Fruit fly (Drosophila melanogaster) whole organism, embryonic: ENCODE data around the gene Gclc.

Experiments used
- Abd-B ChIP-seq: fragments of 200-800 bp; sonication (Bioruptor generic); optimal IDR thresholded peaks from 2 replicates; lab custom pipeline; 2018; ENCODE audit warnings: missing biosample characterization, mild to moderate bottlenecking, missing genetic modification characterization, moderate library complexity
- CG11085 ChIP-seq: fragments of 200-800 bp; sonication (Bioruptor generic); IDR thresholded peaks from 2 replicates; pipeline ENCODE4 v1.3.6; 2022; ENCODE audit warnings: missing biosample characterization, missing genetic modification characterization
- CG11695 ChIP-seq: fragments of 200-800 bp; sonication (Bioruptor generic); IDR thresholded peaks from 3 replicates; pipeline ENCODE4 v1.3.6; 2022; ENCODE audit warnings: missing biosample characterization, missing genetic modification characterization
- CG13424 ChIP-seq: fragments of 200-800 bp; sonication (Bioruptor generic); optimal IDR thresholded peaks from 2 replicates; lab custom pipeline; 2019; ENCODE audit warnings: missing biosample characterization, mild to moderate bottlenecking, missing genetic modification characterization, moderate library complexity
- CG13894 ChIP-seq: fragments of 200-800 bp; sonication (Bioruptor generic); optimal IDR thresholded peaks from 3 replicates; lab custom pipeline; 2018; ENCODE audit warnings: missing biosample characterization, mild to moderate bottlenecking, missing genetic modification characterization, moderate library complexity
- CG15269 ChIP-seq: fragments of 200-800 bp; sonication (Bioruptor generic); optimal IDR thresholded peaks from 2 replicates; lab custom pipeline; 2018; ENCODE audit warnings: missing biosample characterization, mild to moderate bottlenecking, missing genetic modification characterization, moderate library complexity
- CG30020 ChIP-seq: fragments of 200-800 bp; optimal IDR thresholded peaks from 2 replicates; lab custom pipeline; 2019; ENCODE audit warnings: missing biosample characterization, mild to moderate bottlenecking, missing genetic modification characterization, moderate library complexity
- CG30403 ChIP-seq: fragments of 200-800 bp; sonication (Bioruptor generic); optimal IDR thresholded peaks from 3 replicates; lab custom pipeline; 2016; ENCODE audit warnings: missing biosample characterization, missing genetic modification characterization
- CG31388 ChIP-seq: fragments of 200-800 bp; sonication (Bioruptor generic); optimal IDR thresholded peaks from 2 replicates; lab custom pipeline; 2016; ENCODE audit warnings: missing biosample characterization, missing genetic modification characterization
- CG32532 ChIP-seq: fragments of 200-800 bp; sonication (Bioruptor generic); IDR thresholded peaks from 2 replicates; pipeline ENCODE4 v1.3.6; 2022; ENCODE audit warnings: missing biosample characterization, missing genetic modification characterization
- CG6654 ChIP-seq: fragments of 200-800 bp; sonication (Bioruptor generic); optimal IDR thresholded peaks from 2 replicates; lab custom pipeline; 2017; ENCODE audit warnings: missing biosample characterization, mild to moderate bottlenecking, missing genetic modification characterization
- CG7372 ChIP-seq: fragments of 200-800 bp; sonication (Bioruptor generic); IDR thresholded peaks from 2 replicates; pipeline ENCODE4 v1.3.6; 2022; ENCODE audit warnings: missing biosample characterization, missing genetic modification characterization
- CG8281 ChIP-seq: fragments of 200-800 bp; sonication (Bioruptor generic); optimal IDR thresholded peaks from 2 replicates; lab custom pipeline; 2018; ENCODE audit warnings: missing biosample characterization, mild to moderate bottlenecking, missing genetic modification characterization, moderate library complexity
- CG9437 ChIP-seq: fragments of 200-800 bp; sonication (Bioruptor generic); optimal IDR thresholded peaks from 2 replicates; lab custom pipeline; 2018; ENCODE audit warnings: missing biosample characterization, mild to moderate bottlenecking, missing genetic modification characterization
- CG9817 ChIP-seq: fragments of 200-800 bp; sonication (Bioruptor generic); optimal IDR thresholded peaks from 2 replicates; lab custom pipeline; 2018; ENCODE audit warnings: missing biosample characterization, mild to moderate bottlenecking, missing genetic modification characterization, moderate library complexity
- D19A ChIP-seq: fragments of 200-800 bp; optimal IDR thresholded peaks from 3 replicates; lab custom pipeline; 2019; ENCODE audit warnings: missing biosample characterization, mild to moderate bottlenecking, missing genetic modification characterization, moderate library complexity
- Dbx ChIP-seq: fragments of 200-800 bp; sonication (Bioruptor generic); IDR thresholded peaks from 3 replicates; pipeline ENCODE4 v1.3.6; 2022; ENCODE audit warnings: missing biosample characterization, missing genetic modification characterization
- Dip3 ChIP-seq: fragments of 200-800 bp; sonication (Bioruptor generic); optimal IDR thresholded peaks from 3 replicates; lab custom pipeline; 2016; ENCODE audit warnings: missing biosample characterization, missing genetic modification characterization
- Eip74EF ChIP-seq, 2 experiments: fragments of 200-800 bp in 1 of 2; fragments of >200 bp in 1 of 2; sonication (Bioruptor generic) in 1 of 2; optimal IDR thresholded peaks; 2 replicates each; lab custom pipeline; 2017 to 2019; ENCODE audit warnings: missing biosample characterization in 2 of 2, missing genetic modification characterization in 2 of 2, mild to moderate bottlenecking in 1 of 2, moderate library complexity in 1 of 2
- Fer2 ChIP-seq: fragments of 200-800 bp; sonication (Bioruptor generic); optimal IDR thresholded peaks from 2 replicates; lab custom pipeline; 2018; ENCODE audit warnings: missing biosample characterization, mild to moderate bottlenecking, missing genetic modification characterization, moderate library complexity
- GATAe ChIP-seq: fragments of 200-800 bp; sonication (Bioruptor generic); conservative IDR thresholded peaks from 2 replicates; pipeline ENCODE4 v1.3.6; 2022; ENCODE audit warnings: missing biosample characterization, missing genetic modification characterization
- HLH3B ChIP-seq: fragments of 200-800 bp; sonication (Bioruptor generic); IDR thresholded peaks from 2 replicates; pipeline ENCODE4 v1.3.6; 2022; ENCODE audit warnings: missing biosample characterization, missing genetic modification characterization
- HmgD ChIP-seq: fragments of 200-800 bp; sonication (Bioruptor generic); optimal IDR thresholded peaks from 3 replicates; lab custom pipeline; 2016; ENCODE audit warnings: missing biosample characterization, missing genetic modification characterization
- MBD-R2 ChIP-seq: fragments of 200-800 bp; sonication (Bioruptor generic); IDR thresholded peaks from 2 replicates; pipeline ENCODE4 v1.3.6; 2022; ENCODE audit warnings: missing biosample characterization, missing genetic modification characterization
- Mes4 ChIP-seq: fragments of 200-800 bp; sonication (Bioruptor generic); optimal IDR thresholded peaks from 2 replicates; lab custom pipeline; 2016; ENCODE audit warnings: missing biosample characterization, missing genetic modification characterization
- Tbp ChIP-seq: fragments of >200 bp; optimal IDR thresholded peaks from 2 replicates; lab custom pipeline; 2018; ENCODE audit warnings: missing biosample characterization, missing genetic modification characterization
- Vsx1 ChIP-seq: fragments of 200-800 bp; sonication (Bioruptor generic); optimal IDR thresholded peaks from 2 replicates; lab custom pipeline; 2017; ENCODE audit warnings: missing biosample characterization, mild to moderate bottlenecking, missing genetic modification characterization, missing genetic modification reagents
- Xrp1 ChIP-seq: fragments of 200-800 bp; sonication (Bioruptor generic); IDR thresholded peaks from 2 replicates; pipeline ENCODE4 v1.3.6; 2022; ENCODE audit warnings: missing biosample characterization, missing genetic modification characterization
- cas ChIP-seq: fragments of 200-800 bp; sonication (Bioruptor generic); IDR thresholded peaks from 2 replicates; pipeline ENCODE4 v1.3.6; 2022; ENCODE audit warnings: missing biosample characterization, missing genetic modification characterization
- ci ChIP-seq: fragments of 200-800 bp; sonication (Bioruptor generic); IDR thresholded peaks from 3 replicates; pipeline ENCODE4 v1.3.6; 2022; ENCODE audit warnings: missing biosample characterization, missing genetic modification characterization
- dysf ChIP-seq: fragments of 200-800 bp; sonication (Bioruptor generic); IDR thresholded peaks from 3 replicates; pipeline ENCODE4 v1.3.6; 2022; ENCODE audit warnings: missing biosample characterization, missing genetic modification characterization
- exex ChIP-seq: fragments of 200-800 bp; sonication (Bioruptor generic); optimal IDR thresholded peaks from 4 replicates; lab custom pipeline; 2018; ENCODE audit warnings: missing biosample characterization, mild to moderate bottlenecking, missing genetic modification characterization, moderate library complexity
- hb ChIP-seq: fragments of 200-800 bp; sonication (Bioruptor generic); IDR thresholded peaks from 3 replicates; pipeline ENCODE4 v1.3.6; 2022; ENCODE audit warnings: missing biosample characterization, missing genetic modification characterization; ENCODE audit not compliant: partially characterized antibody
- nau ChIP-seq: fragments of 200-800 bp; sonication (Bioruptor generic); optimal IDR thresholded peaks from 3 replicates; lab custom pipeline; 2017; ENCODE audit warnings: missing biosample characterization, mild to moderate bottlenecking, missing genetic modification characterization, missing genetic modification reagents
- nerfin-1 ChIP-seq: fragments of 200-800 bp; sonication (Bioruptor generic); optimal IDR thresholded peaks from 3 replicates; lab custom pipeline; 2019; ENCODE audit warnings: missing biosample characterization, mild to moderate bottlenecking, missing genetic modification characterization, moderate library complexity
- pnt ChIP-seq: fragments of 200-800 bp; sonication (Bioruptor generic); optimal IDR thresholded peaks from 3 replicates; lab custom pipeline; 2016; ENCODE audit warnings: missing biosample characterization, missing genetic modification characterization
- prd ChIP-seq, 3 experiments: fragments of >200 bp in 2 of 3; fragments of 200-800 bp in 1 of 3; sonication (Bioruptor generic) in 1 of 3; optimal IDR thresholded peaks in 2 of 3; IDR thresholded peaks in 1 of 3; 2 replicates in 2 of 3; 3 replicates in 1 of 3; pipeline versions ENCODE4 v1.3.6 to Lab custom; 2017 to 2022; ENCODE audit warnings: missing biosample characterization in 1 of 3, missing genetic modification characterization in 1 of 3
- scrt ChIP-seq: fragments of 200-800 bp; sonication (Bioruptor generic); optimal IDR thresholded peaks from 2 replicates; lab custom pipeline; 2018; ENCODE audit warnings: missing biosample characterization, mild to moderate bottlenecking, missing genetic modification characterization, moderate library complexity
- sd ChIP-seq: fragments of 200-800 bp; sonication (Bioruptor generic); optimal IDR thresholded peaks from 3 replicates; lab custom pipeline; 2018; ENCODE audit warnings: missing biosample characterization, mild to moderate bottlenecking, missing genetic modification characterization, moderate library complexity
- shn ChIP-seq: fragments of 200-800 bp; sonication (Bioruptor generic); optimal IDR thresholded peaks from 3 replicates; lab custom pipeline; 2016; ENCODE audit warnings: missing biosample characterization, missing genetic modification characterization
- sr ChIP-seq: fragments of 200-800 bp; sonication (Bioruptor generic); IDR thresholded peaks from 3 replicates; pipeline ENCODE4 v1.3.6; 2022; ENCODE audit warnings: missing biosample characterization, missing genetic modification characterization
- stwl ChIP-seq: fragments of 200-800 bp; sonication (Bioruptor generic); optimal IDR thresholded peaks from 3 replicates; lab custom pipeline; 2018; ENCODE audit warnings: missing biosample characterization, mild to moderate bottlenecking, missing genetic modification characterization, moderate library complexity
- tna ChIP-seq: fragments of 200-800 bp; sonication (Bioruptor generic); IDR thresholded peaks from 2 replicates; pipeline ENCODE4 v1.3.6; 2022; ENCODE audit warnings: missing biosample characterization, missing genetic modification characterization; ENCODE audit not compliant: partially characterized antibody
- trh ChIP-seq: fragments of 200-800 bp; sonication (Bioruptor generic); optimal IDR thresholded peaks from 2 replicates; lab custom pipeline; 2016; ENCODE audit warnings: missing biosample characterization, missing genetic modification characterization
- tx ChIP-seq: fragments of 200-800 bp; sonication (Bioruptor generic); optimal IDR thresholded peaks from 2 replicates; lab custom pipeline; 2016; ENCODE audit warnings: missing biosample characterization, missing genetic modification characterization
- vvl ChIP-seq: fragments of 200-800 bp; sonication (Bioruptor generic); IDR thresholded peaks from 2 replicates; pipeline ENCODE4 v1.3.6; 2022; ENCODE audit warnings: missing biosample characterization, missing genetic modification characterization
- z ChIP-seq: fragments of 200-800 bp; sonication (Bioruptor generic); IDR thresholded peaks from 3 replicates; pipeline ENCODE4 v1.3.6; 2022; ENCODE audit warnings: missing biosample characterization, missing genetic modification characterization
- zf30C ChIP-seq: fragments of 200-800 bp; sonication (Bioruptor generic); optimal IDR thresholded peaks from 3 replicates; lab custom pipeline; 2018; ENCODE audit warnings: missing biosample characterization, mild to moderate bottlenecking, missing genetic modification characterization

Gene Gclc

DNA sequence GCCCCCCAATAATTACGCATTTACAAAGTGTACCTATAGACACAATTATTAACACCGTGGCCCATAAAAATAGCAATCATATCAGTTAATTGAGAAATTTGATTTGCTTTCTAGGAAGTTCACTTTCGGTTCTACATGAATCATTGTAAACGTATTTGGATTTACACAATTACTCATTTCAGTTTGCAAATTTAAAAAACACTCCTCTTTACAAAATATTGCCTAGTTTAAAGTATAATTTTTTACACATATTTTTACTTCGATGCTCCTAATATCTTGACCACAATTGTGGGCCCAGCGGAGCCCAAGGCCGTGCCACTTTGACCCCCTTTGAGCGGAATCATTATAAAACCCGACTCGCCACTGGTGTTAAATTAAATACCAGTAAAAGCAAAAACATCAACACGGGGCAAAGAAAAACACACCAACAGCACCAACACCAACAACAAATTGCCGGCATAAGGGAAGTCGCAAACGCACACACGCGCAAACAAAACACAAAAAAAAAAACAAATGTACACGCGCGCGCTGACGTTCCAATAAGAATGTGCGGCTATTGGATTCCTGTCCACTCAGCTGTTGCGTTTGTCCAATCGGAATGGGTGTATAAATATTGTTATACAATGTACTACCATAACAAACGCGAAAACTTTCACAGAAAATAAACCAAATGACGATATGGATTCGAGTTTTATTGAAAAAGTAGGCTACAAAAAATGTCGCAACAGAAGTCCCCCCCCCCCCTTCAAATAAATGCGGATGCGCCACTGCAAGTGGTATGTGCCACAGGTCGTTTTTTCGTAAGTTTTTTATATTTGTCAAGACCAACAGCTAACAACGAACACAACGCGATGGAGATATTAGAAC is 1.2 kb downstream of the Gclc start (continued):
- peak; percentile 22; the same call in 1 of the 3 replicates for TF ChIP-seq ci
- peak; percentile 43; the same call in 1 of the 2 replicates for TF ChIP-seq vvl
- TF ChIP-seq CG11695 (GFP tag; lab: Robert Waterston, UW) = peak; percentile 88
- TF ChIP-seq Abd-B (GFP tag; lab: Kevin White, UChicago) = peak; percentile 56
- peak; percentile 77 for TF ChIP-seq CG13424 (tag; lab: Kevin White, UChicago)
- peak; percentile 47 for TF ChIP-seq Dip3 (GFP tag; lab: Kevin White, UChicago)
- peak; percentile 84 for TF ChIP-seq CG15269 (tag; lab: Kevin White, UChicago)
- TF ChIP-seq sd = peak; percentile 41
- peak; percentile 47 for TF ChIP-seq D19A
- peak; percentile 73 for TF ChIP-seq dysf (GFP tag; lab: Robert Waterston, UW)
- TF ChIP-seq Eip74EF (GFP tag; optimal IDR thresholded peaks at IDR 0.05; lab: Kevin White, UChicago) = peak in 1 of 2 experiments; percentile 19
- TF ChIP-seq zf30C (GFP tag; lab: Kevin White, UChicago) = no peak
- peak; percentile 19 for TF ChIP-seq Fer2 (tag; lab: Kevin White, UChicago)
- TF ChIP-seq cas (GFP tag; lab: Robert Waterston, UW) = no peak
- peak; percentile 70; the same call in 1 of the 2 replicates for TF ChIP-seq CG32532 (GFP tag; lab: Robert Waterston, UW)
- peak; percentile 47 for TF ChIP-seq Mes4 (GFP tag; lab: Kevin White, UChicago)
- TF ChIP-seq CG11085 (GFP tag; lab: Robert Waterston, UW) = no peak
- TF ChIP-seq stwl (tag; lab: Kevin White, UChicago) = no peak
- no peak for TF ChIP-seq nerfin-1 (tag; lab: Kevin White, UChicago)
- no peak for TF ChIP-seq z (GFP tag; lab: Robert Waterston, UW)
- no peak; the same call in 1 of the 2 replicates for TF ChIP-seq MBD-R2 (GFP tag; lab: Robert Waterston, UW)
- peak; percentile 18 for TF ChIP-seq CG6654
- TF ChIP-seq CG9437 (GFP tag; lab: Kevin White, UChicago) = peak; percentile 46
- peak; percentile 72 for TF ChIP-seq CG9817
- TF ChIP-seq exex (tag; lab: Kevin White, UChicago) = peak; percentile 24
- no peak for TF ChIP-seq Vsx1 (GFP tag; lab: Kevin White, UChicago)
- TF ChIP-seq CG30403 = peak; percentile 57
- no peak for TF ChIP-seq hb (GFP tag; lab: Robert Waterston, UW)
- no peak for TF ChIP-seq tna (GFP tag; lab: Robert Waterston, UW)
- TF ChIP-seq trh (GFP tag; lab: Kevin White, UChicago) = no peak
- TF ChIP-seq nau (GFP tag; lab: Kevin White, UChicago) = peak; percentile 13
- TF ChIP-seq CG8281 = no peak
- TF ChIP-seq pnt (GFP tag; lab: Kevin White, UChicago) = no peak
- no peak for TF ChIP-seq sr (GFP tag; lab: Robert Waterston, UW)
- TF ChIP-seq shn (GFP tag; lab: Kevin White, UChicago) = no peak
- no peak for TF ChIP-seq prd (optimal IDR thresholded peaks at IDR 0.05; lab: Kevin White, UChicago)
- TF ChIP-seq prd (GFP tag; IDR thresholded peaks at IDR 0.05; lab: Robert Waterston, UW) = peak; percentile 68
- TF ChIP-seq scrt = peak; percentile 11
- TF ChIP-seq CG31388 (GFP tag; lab: Kevin White, UChicago) = peak; percentile 13
- peak; percentile 55; the same call in 1 of the 3 replicates for TF ChIP-seq Dbx (GFP tag; lab: Robert Waterston, UW)
- TF ChIP-seq Tbp (GFP tag; lab: Kevin White, UChicago) = no peak
- peak; percentile 64 for TF ChIP-seq CG13894 (tag; lab: Kevin White, UChicago)
- no peak for TF ChIP-seq HmgD (GFP tag; lab: Kevin White, UChicago)
- peak; percentile 58; the same call in 1 of the 2 replicates for TF ChIP-seq Xrp1 (GFP tag; lab: Robert Waterston, UW)
- peak; percentile 26 for TF ChIP-seq tx
- peak; percentile 70 for TF ChIP-seq CG7372 (GFP tag; lab: Robert Waterston, UW)
- TF ChIP-seq HLH3B (GFP tag; lab: Robert Waterston, UW) = peak; percentile 46; the same call in 1 of the 2 replicates
- no peak for TF ChIP-seq GATAe (GFP tag; lab: Robert Waterston, UW)
- no peak for TF ChIP-seq CG30020 (tag; lab: Kevin White, UChicago)
